Worm (Caenorhabditis elegans) whole organism, L2 larva: ENCODE results near the gene C27D6.12.

Source experiments
- ama-1 ChIP-seq: fragments of 150-350 bp; optimal IDR thresholded peaks from 2 replicates; lab custom pipeline; 2018; ENCODE audit warnings: inconsistent platforms
- ceh-16 ChIP-seq: fragments of 150-350 bp; optimal IDR thresholded peaks from 2 replicates; lab custom pipeline; 2014; ENCODE audit warnings: missing biosample characterization, missing genetic modification characterization
- ceh-82 ChIP-seq: fragments of 150-350 bp; optimal IDR thresholded peaks from 2 replicates; lab custom pipeline; 2014; ENCODE audit warnings: missing biosample characterization, missing genetic modification characterization
- elt-3 ChIP-seq: sonication (generic microtip); optimal IDR thresholded peaks from 2 replicates; lab custom pipeline; 2017; ENCODE audit warnings: missing biosample characterization, missing genetic modification characterization
- fos-1 ChIP-seq: fragments of 150-350 bp; optimal IDR thresholded peaks from 2 replicates; lab custom pipeline; 2014; ENCODE audit warnings: missing biosample characterization, missing genetic modification characterization
- lin-13 ChIP-seq: fragments of 150-350 bp; optimal IDR thresholded peaks from 2 replicates; lab custom pipeline; 2014; ENCODE audit warnings: missing biosample characterization, missing genetic modification reagents, missing genetic modification characterization
- mab-5 ChIP-seq: fragments of 150-350 bp; optimal IDR thresholded peaks from 2 replicates; lab custom pipeline; 2014; ENCODE audit warnings: missing biosample characterization, missing genetic modification characterization
- mbf-1 ChIP-seq: sonication (generic microtip); optimal IDR thresholded peaks from 2 replicates; lab custom pipeline; 2017; ENCODE audit warnings: missing biosample characterization, missing genetic modification characterization
- zag-1 ChIP-seq: fragments of 150-350 bp; optimal IDR thresholded peaks from 2 replicates; lab custom pipeline; 2014; ENCODE audit warnings: missing biosample characterization, missing genetic modification characterization

DNA sequence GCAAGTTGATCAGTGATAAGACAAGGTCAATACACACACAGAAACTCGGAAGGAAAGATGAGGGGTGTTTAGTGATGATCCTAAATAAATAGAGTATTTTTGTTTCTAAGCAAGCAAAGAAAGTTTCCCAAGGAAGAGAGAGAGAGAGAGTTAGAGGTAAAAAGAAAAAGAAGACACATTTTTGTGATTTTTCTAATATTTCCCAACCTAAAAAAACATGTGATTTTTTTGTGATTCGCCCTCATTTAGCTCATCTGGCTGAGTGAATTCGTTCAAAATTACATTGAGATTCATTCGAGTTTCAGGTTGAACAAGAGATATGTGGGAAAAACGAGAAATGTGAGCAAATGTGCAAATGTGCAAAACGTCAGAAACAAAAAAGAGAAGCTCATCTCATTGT is 27.0 kb downstream of the C27D6.12 start, which contains the start of gene srb-16:
- TF ChIP-seq mbf-1 (tag; lab: Kevin White, UChicago): no peak
- no peak for TF ChIP-seq mab-5 (tag; lab: Kevin White, UChicago)
- no peak for TF ChIP-seq zag-1 (tag; lab: Kevin White, UChicago)
- no peak for TF ChIP-seq elt-3
- no peak for TF ChIP-seq ama-1 (lab: Kevin White, UChicago)
- no peak for TF ChIP-seq ceh-16 (tag; lab: Kevin White, UChicago)
- TF ChIP-seq fos-1 (tag; lab: Kevin White, UChicago): no peak
- no peak for TF ChIP-seq lin-13 (GFP tag; lab: Kevin White, UChicago)
- no peak for TF ChIP-seq ceh-82 (tag; lab: Kevin White, UChicago)
